Fruit fly (Drosophila melanogaster) whole organism, embryonic: Measurements from ENCODE around the gene CG33703.

Experiments
- ATbp ChIP-seq: fragments of 200-800 bp; sonication (Bioruptor generic); optimal IDR thresholded peaks from 2 replicates; lab custom pipeline; 2017; ENCODE audit warnings: missing biosample characterization, mild to moderate bottlenecking, missing genetic modification characterization, missing genetic modification reagents
- B-H2 ChIP-seq: fragments of 200-800 bp; sonication (Bioruptor generic); optimal IDR thresholded peaks from 2 replicates; lab custom pipeline; 2018; ENCODE audit warnings: missing biosample characterization, mild to moderate bottlenecking, missing genetic modification characterization
- Bteb2 ChIP-seq: fragments of 200-800 bp; sonication (Bioruptor generic); optimal IDR thresholded peaks from 2 replicates; lab custom pipeline; 2016; ENCODE audit warnings: missing biosample characterization, missing genetic modification characterization
- CG12071 ChIP-seq: fragments of 200-800 bp; sonication (Bioruptor generic); optimal IDR thresholded peaks from 3 replicates; lab custom pipeline; 2018; ENCODE audit warnings: missing biosample characterization, mild to moderate bottlenecking, missing genetic modification characterization
- CG13287 ChIP-seq: fragments of 200-800 bp; sonication (Bioruptor generic); IDR thresholded peaks from 2 replicates; pipeline ENCODE4 v1.3.6; 2022; ENCODE audit warnings: missing biosample characterization, missing genetic modification characterization; ENCODE audit not compliant: partially characterized antibody
- CG14441 ChIP-seq: fragments of 200-800 bp; sonication (Bioruptor generic); IDR thresholded peaks from 2 replicates; pipeline ENCODE4 v1.3.6; 2022; ENCODE audit warnings: missing biosample characterization, missing genetic modification characterization
- CG15269 ChIP-seq: fragments of 200-800 bp; sonication (Bioruptor generic); optimal IDR thresholded peaks from 2 replicates; lab custom pipeline; 2018; ENCODE audit warnings: missing biosample characterization, mild to moderate bottlenecking, missing genetic modification characterization, moderate library complexity
- CG15479 ChIP-seq: fragments of 200-800 bp; sonication (Bioruptor generic); optimal IDR thresholded peaks from 3 replicates; lab custom pipeline; 2019; ENCODE audit warnings: missing biosample characterization, mild to moderate bottlenecking, missing genetic modification characterization, moderate library complexity
- CG15601 ChIP-seq: fragments of 200-800 bp; sonication (Bioruptor generic); optimal IDR thresholded peaks from 3 replicates; lab custom pipeline; 2019; ENCODE audit warnings: missing biosample characterization, mild to moderate bottlenecking, missing genetic modification characterization, moderate library complexity
- CG16779 ChIP-seq: fragments of 200-800 bp; sonication (Bioruptor generic); IDR thresholded peaks from 2 replicates; pipeline ENCODE4 v1.3.6; 2022; ENCODE audit warnings: missing biosample characterization, missing genetic modification characterization
- CG16813 ChIP-seq: fragments of 200-800 bp; sonication (Bioruptor generic); IDR thresholded peaks from 3 replicates; pipeline ENCODE4 v1.3.6; 2022; ENCODE audit warnings: missing biosample characterization, missing genetic modification characterization; ENCODE audit not compliant: partially characterized antibody
- CG17385 ChIP-seq: fragments of 200-800 bp; sonication (Bioruptor generic); optimal IDR thresholded peaks from 3 replicates; lab custom pipeline; 2018; ENCODE audit warnings: missing biosample characterization, mild to moderate bottlenecking, missing genetic modification characterization
- CG34224 ChIP-seq: fragments of 200-800 bp; sonication (Bioruptor generic); IDR thresholded peaks from 3 replicates; pipeline ENCODE4 v1.3.6; 2022; ENCODE audit warnings: missing biosample characterization, missing genetic modification characterization; ENCODE audit not compliant: partially characterized antibody
- CG3726 ChIP-seq: fragments of 200-800 bp; sonication (Bioruptor generic); IDR thresholded peaks from 3 replicates; pipeline ENCODE4, ENCODE4 v1.3.6; 2022; ENCODE audit warnings: missing biosample characterization, missing genetic modification characterization
- CG5245 ChIP-seq: fragments of 200-800 bp; sonication (Bioruptor generic); optimal IDR thresholded peaks from 3 replicates; lab custom pipeline; 2016; ENCODE audit warnings: missing biosample characterization, missing genetic modification characterization
- CG6683 ChIP-seq: fragments of 200-800 bp; sonication (Bioruptor generic); optimal IDR thresholded peaks from 2 replicates; lab custom pipeline; 2017; ENCODE audit warnings: missing biosample characterization, mild to moderate bottlenecking, missing genetic modification characterization, missing genetic modification reagents
- CG7987 ChIP-seq: fragments of 200-800 bp; sonication (Bioruptor generic); optimal IDR thresholded peaks from 2 replicates; lab custom pipeline; 2018; ENCODE audit warnings: missing biosample characterization, mild to moderate bottlenecking, missing genetic modification characterization, moderate library complexity
- CG8359 ChIP-seq: fragments of 200-800 bp; sonication (Bioruptor generic); optimal IDR thresholded peaks from 2 replicates; lab custom pipeline; 2017; ENCODE audit warnings: missing biosample characterization, mild to moderate bottlenecking, missing genetic modification characterization, borderline replicate concordance
- CG9817 ChIP-seq: fragments of 200-800 bp; sonication (Bioruptor generic); optimal IDR thresholded peaks from 2 replicates; lab custom pipeline; 2018; ENCODE audit warnings: missing biosample characterization, mild to moderate bottlenecking, missing genetic modification characterization, moderate library complexity
- Deaf1 ChIP-seq: fragments of 200-800 bp; optimal IDR thresholded peaks from 3 replicates; lab custom pipeline; 2019; ENCODE audit warnings: missing biosample characterization, mild to moderate bottlenecking, missing genetic modification characterization, moderate library complexity
- HHEX ChIP-seq: fragments of 200-800 bp; sonication (Bioruptor generic); optimal IDR thresholded peaks from 3 replicates; lab custom pipeline; 2017; ENCODE audit warnings: missing biosample characterization, mild to moderate bottlenecking, missing genetic modification characterization, missing genetic modification reagents
- Med ChIP-seq: fragments of 200-800 bp; sonication (Bioruptor generic); peaks from one replicate; lab custom pipeline; 2016; ENCODE audit warnings: missing biosample characterization, missing genetic modification characterization, mild to moderate bottlenecking, inconsistent platforms, moderate library complexity
- Oli ChIP-seq: fragments of 200-800 bp; sonication (Bioruptor generic); optimal IDR thresholded peaks from 2 replicates; lab custom pipeline; 2018; ENCODE audit warnings: missing biosample characterization, mild to moderate bottlenecking, missing genetic modification characterization, moderate library complexity
- Ravus ChIP-seq: fragments of 200-800 bp; sonication (Bioruptor generic); IDR thresholded peaks from 2 replicates; pipeline ENCODE4 v1.3.6; 2022; ENCODE audit warnings: missing biosample characterization, missing genetic modification characterization
- Sin3A ChIP-seq: fragments of >200 bp; optimal IDR thresholded peaks from 2 replicates; lab custom pipeline; 2018
- Sox100B ChIP-seq: fragments of 200-800 bp; sonication (Bioruptor generic); optimal IDR thresholded peaks from 3 replicates; lab custom pipeline; 2018; ENCODE audit warnings: missing biosample characterization, mild to moderate bottlenecking, missing genetic modification characterization
- Spps ChIP-seq: fragments of 200-800 bp; sonication (Bioruptor generic); optimal IDR thresholded peaks from 2 replicates; lab custom pipeline; 2018; ENCODE audit warnings: missing biosample characterization, mild to moderate bottlenecking, missing genetic modification characterization
- Sry-β ChIP-seq: fragments of 200-800 bp; sonication (Bioruptor generic); optimal IDR thresholded peaks from 2 replicates; lab custom pipeline; 2018; ENCODE audit warnings: missing biosample characterization, mild to moderate bottlenecking, missing genetic modification characterization, moderate library complexity
- Stat92E ChIP-seq, 3 experiments: fragments of >200 bp in 2 of 3; fragments of 200-800 bp in 1 of 3; sonication (Bioruptor generic) in 1 of 3; optimal IDR thresholded peaks; 2 replicates each; lab custom pipeline; 2017 to 2019; ENCODE audit warnings: missing biosample characterization in 3 of 3, missing genetic modification characterization in 3 of 3, mild to moderate bottlenecking in 1 of 3, moderate library complexity in 1 of 3
- al ChIP-seq: fragments of 200-800 bp; sonication (Bioruptor generic); IDR thresholded peaks from 2 replicates; pipeline ENCODE4 v1.3.6; 2022; ENCODE audit warnings: missing biosample characterization, missing genetic modification characterization
- cato ChIP-seq: fragments of 200-800 bp; sonication (Bioruptor generic); optimal IDR thresholded peaks from 2 replicates; lab custom pipeline; 2016; ENCODE audit warnings: missing biosample characterization, missing genetic modification characterization, borderline replicate concordance
- chm ChIP-seq: fragments of 200-800 bp; sonication (Bioruptor generic); IDR thresholded peaks from 2 replicates; pipeline ENCODE4 v1.3.6; 2022; ENCODE audit warnings: missing biosample characterization, missing genetic modification characterization
- dm ChIP-seq: fragments of 200-800 bp; sonication (Bioruptor generic); optimal IDR thresholded peaks from 3 replicates; lab custom pipeline; 2016; ENCODE audit warnings: missing biosample characterization, missing genetic modification characterization
- gce ChIP-seq: fragments of 200-800 bp; sonication (Bioruptor generic); IDR thresholded peaks from 3 replicates; pipeline ENCODE4 v1.3.6; 2022; ENCODE audit warnings: missing biosample characterization, missing genetic modification characterization
- her ChIP-seq: fragments of 200-800 bp; sonication (Bioruptor generic); optimal IDR thresholded peaks from 2 replicates; lab custom pipeline; 2016; ENCODE audit warnings: missing biosample characterization, missing genetic modification characterization
- ind ChIP-seq: fragments of 200-800 bp; sonication (Bioruptor generic); optimal IDR thresholded peaks from 3 replicates; lab custom pipeline; 2016; ENCODE audit warnings: missing biosample characterization, missing genetic modification characterization
- jing ChIP-seq: fragments of 200-800 bp; sonication (Bioruptor generic); optimal IDR thresholded peaks from 2 replicates; lab custom pipeline; 2018; ENCODE audit warnings: missing biosample characterization, mild to moderate bottlenecking, missing genetic modification characterization
- ken ChIP-seq: fragments of 200-800 bp; sonication (Bioruptor generic); IDR thresholded peaks from 3 replicates; pipeline ENCODE4 v1.3.6; 2022; ENCODE audit warnings: missing biosample characterization, missing genetic modification characterization
- lola ChIP-seq, 3 experiments: fragments of >200 bp in 2 of 3; fragments of 200-800 bp in 1 of 3; sonication (Bioruptor generic) in 1 of 3; optimal IDR thresholded peaks; 2 replicates each; lab custom pipeline; 2017 to 2019; ENCODE audit warnings: missing biosample characterization in 3 of 3, missing genetic modification characterization in 3 of 3, mild to moderate bottlenecking in 1 of 3, moderate library complexity in 1 of 3
- luna ChIP-seq: fragments of 200-800 bp; sonication (Bioruptor generic); optimal IDR thresholded peaks from 2 replicates; lab custom pipeline; 2016; ENCODE audit warnings: missing biosample characterization, missing genetic modification characterization
- p53 ChIP-seq: fragments of 200-800 bp; sonication (Bioruptor generic); optimal IDR thresholded peaks from 2 replicates; lab custom pipeline; 2016; ENCODE audit warnings: missing biosample characterization, missing genetic modification characterization
- pho ChIP-seq: fragments of 200-800 bp; sonication (Bioruptor generic); optimal IDR thresholded peaks from 2 replicates; lab custom pipeline; 2016; ENCODE audit warnings: missing biosample characterization, missing genetic modification characterization
- psq ChIP-seq: fragments of 200-800 bp; sonication (Bioruptor generic); optimal IDR thresholded peaks from 2 replicates; lab custom pipeline; 2017; ENCODE audit warnings: missing biosample characterization, missing genetic modification characterization
- sqz ChIP-seq: fragments of 200-800 bp; sonication (Bioruptor generic); optimal IDR thresholded peaks from 3 replicates; lab custom pipeline; 2018; ENCODE audit warnings: missing biosample characterization, mild to moderate bottlenecking, missing genetic modification characterization
- tna ChIP-seq: fragments of 200-800 bp; sonication (Bioruptor generic); IDR thresholded peaks from 2 replicates; pipeline ENCODE4 v1.3.6; 2022; ENCODE audit warnings: missing biosample characterization, missing genetic modification characterization; ENCODE audit not compliant: partially characterized antibody
- tx ChIP-seq: fragments of 200-800 bp; sonication (Bioruptor generic); optimal IDR thresholded peaks from 2 replicates; lab custom pipeline; 2016; ENCODE audit warnings: missing biosample characterization, missing genetic modification characterization
- vvl ChIP-seq: fragments of 200-800 bp; sonication (Bioruptor generic); IDR thresholded peaks from 2 replicates; pipeline ENCODE4 v1.3.6; 2022; ENCODE audit warnings: missing biosample characterization, missing genetic modification characterization
- zen ChIP-seq: fragments of 200-800 bp; sonication (Bioruptor generic); optimal IDR thresholded peaks from 3 replicates; lab custom pipeline; 2018; ENCODE audit warnings: missing biosample characterization, mild to moderate bottlenecking, missing genetic modification characterization, moderate library complexity
- zfh2 ChIP-seq: fragments of 200-800 bp; sonication (Bioruptor generic); optimal IDR thresholded peaks from 2 replicates; lab custom pipeline; 2016; ENCODE audit warnings: missing biosample characterization, missing genetic modification characterization

Gene CG33703

dm6 chr3L:9462247-9462769 lies 50.2 kb downstream of the CG33703 start (continued):
- peak; percentile 84 for TF ChIP-seq sqz (GFP tag; lab: Kevin White, UChicago)
- peak; percentile 42; the same call in 1 of the 2 replicates for TF ChIP-seq CG14441
- TF ChIP-seq Sin3A: no peak
- peak; percentile 74 for TF ChIP-seq Deaf1 (tag; lab: Kevin White, UChicago)
- TF ChIP-seq Stat92E (GFP tag; optimal IDR thresholded peaks at IDR 0.05; lab: Kevin White, UChicago): peak in 1 of 3 experiments; percentile 95
- TF ChIP-seq pho (GFP tag; lab: Kevin White, UChicago): peak; percentile 81
- no peak for TF ChIP-seq CG16813 (GFP tag; lab: Robert Waterston, UW)
- TF ChIP-seq CG16779 (GFP tag; lab: Robert Waterston, UW): no peak
- no peak for TF ChIP-seq CG34224 (GFP tag; lab: Robert Waterston, UW)
- TF ChIP-seq ind (GFP tag; lab: Kevin White, UChicago): peak; percentile 65
- TF ChIP-seq CG15479: peak; percentile 76
- TF ChIP-seq CG13287 (GFP tag; lab: Robert Waterston, UW): peak; percentile 16; the same call in 1 of the 2 replicates
- TF ChIP-seq HHEX (GFP tag; lab: Kevin White, UChicago): peak; percentile 83
- TF ChIP-seq Spps (tag; lab: Kevin White, UChicago): peak; percentile 91
- TF ChIP-seq ATbp (GFP tag; lab: Kevin White, UChicago): peak; percentile 90
- TF ChIP-seq CG17385 (GFP tag; lab: Kevin White, UChicago): peak; percentile 86
- TF ChIP-seq her (GFP tag; lab: Kevin White, UChicago): peak; percentile 74
- peak; percentile 59 for TF ChIP-seq tx (GFP tag; lab: Kevin White, UChicago)
- peak; percentile 58 for TF ChIP-seq zfh2 (GFP tag; lab: Kevin White, UChicago)
- TF ChIP-seq lola (GFP tag; optimal IDR thresholded peaks at IDR 0.05; lab: Kevin White, UChicago): peak in 1 of 3 experiments; percentile 96
- peak; percentile 70 for TF ChIP-seq zen (tag; lab: Kevin White, UChicago)
- peak; percentile 24 for TF ChIP-seq jing (GFP tag; lab: Kevin White, UChicago)
- peak; percentile 94 for TF ChIP-seq Sox100B
- peak; percentile 44 for TF ChIP-seq psq (GFP tag; lab: Kevin White, UChicago)
- peak; percentile 48 for TF ChIP-seq CG5245 (GFP tag; lab: Kevin White, UChicago)
- peak; percentile 76 for TF ChIP-seq Bteb2 (GFP tag; lab: Kevin White, UChicago)
- TF ChIP-seq ken: peak; percentile 43; the same call in 1 of the 3 replicates
- peak; percentile 60 for TF ChIP-seq chm
- peak; percentile 79 for TF ChIP-seq CG9817
- TF ChIP-seq gce (GFP tag; lab: Robert Waterston, UW): no peak; the same call in 2 of the 3 replicates
- peak; percentile 84 for TF ChIP-seq CG6683
- TF ChIP-seq Sry-β (GFP tag; lab: Kevin White, UChicago): peak; percentile 54
- peak; percentile 87 for TF ChIP-seq Med
- TF ChIP-seq CG7987: peak; percentile 20
- peak; percentile 84 for TF ChIP-seq CG12071 (GFP tag; lab: Kevin White, UChicago)
- TF ChIP-seq Ravus (GFP tag; lab: Robert Waterston, UW): peak; percentile 21; the same call in 1 of the 2 replicates
- TF ChIP-seq luna (GFP tag; lab: Kevin White, UChicago): peak; percentile 36
- peak; percentile 91 for TF ChIP-seq vvl (GFP tag; lab: Robert Waterston, UW)
- no peak for TF ChIP-seq tna (GFP tag; lab: Robert Waterston, UW)
- no peak for TF ChIP-seq dm (GFP tag; lab: Kevin White, UChicago)
- TF ChIP-seq B-H2: peak; percentile 57
- TF ChIP-seq CG8359 (GFP tag; lab: Kevin White, UChicago): peak; percentile 68
- TF ChIP-seq p53 (GFP tag; lab: Kevin White, UChicago): peak; percentile 60
- TF ChIP-seq CG15269 (tag; lab: Kevin White, UChicago): peak; percentile 90
- TF ChIP-seq CG3726: no peak
- TF ChIP-seq Oli (tag; lab: Kevin White, UChicago): peak; percentile 87
- TF ChIP-seq al: peak; percentile 53; the same call in 1 of the 2 replicates
- TF ChIP-seq cato: peak; percentile 70
- TF ChIP-seq CG15601 (tag; lab: Kevin White, UChicago): peak; percentile 89
